Worm (Caenorhabditis elegans) whole organism, mixed stage, embryonic: Measurements from ENCODE around the gene K03B4.4.

ENCODE experiments used
- lin-13 ChIP-seq: fragments of 150-350 bp; optimal IDR thresholded peaks from 2 replicates; lab custom pipeline; 2014; ENCODE audit warnings: missing biosample characterization, missing genetic modification characterization
- mls-2 ChIP-seq: sonication (generic microtip); optimal IDR thresholded peaks from 2 replicates; lab custom pipeline; 2016; ENCODE audit warnings: mild to moderate bottlenecking, missing genetic modification characterization, moderate library complexity, missing compliant biosample characterization
- nhr-2 ChIP-seq: fragments of 150-350 bp; optimal IDR thresholded peaks from 2 replicates; lab custom pipeline; 2014; ENCODE audit warnings: missing biosample characterization, missing genetic modification characterization

- no peak for TF ChIP-seq lin-13 (tag; lab: Kevin White, UChicago)
- TF ChIP-seq mls-2 (tag; lab: Kevin White, UChicago): no peak
- no peak for TF ChIP-seq nhr-2
These were observed 26.6 kb upstream of the K03B4.4 start, which contains the start of gene F41F3.9 for ce11 chrV:4655175-4655574.
